Worm (Caenorhabditis elegans) whole organism, L1 larva: ENCODE measurements around the gene C07A9.10.

Source experiments
- Y116A8C.19 ChIP-seq: sonication (generic microtip); optimal IDR thresholded peaks from 2 replicates; lab custom pipeline; 2016; ENCODE audit warnings: missing compliant biosample characterization, missing genetic modification characterization, borderline replicate concordance
- alr-1 ChIP-seq: fragments of 200-800 bp; sonication (Bioruptor generic); optimal IDR thresholded peaks from 2 replicates; lab custom pipeline; 2018; ENCODE audit warnings: borderline replicate concordance, mild to moderate bottlenecking, missing genetic modification characterization, missing compliant biosample characterization
- ces-1 ChIP-seq: fragments of 150-350 bp; optimal IDR thresholded peaks from 2 replicates; lab custom pipeline; 2014; ENCODE audit warnings: missing biosample characterization, missing genetic modification reagents, missing genetic modification characterization
- fkh-8 ChIP-seq: sonication (generic microtip); optimal IDR thresholded peaks from 2 replicates; lab custom pipeline; 2016; ENCODE audit warnings: mild to moderate bottlenecking, missing genetic modification characterization, missing compliant biosample characterization
- fos-1 ChIP-seq: fragments of 150-350 bp; optimal IDR thresholded peaks from 2 replicates; lab custom pipeline; 2014; ENCODE audit warnings: missing biosample characterization, missing genetic modification characterization
- lin-35 ChIP-seq, 2 experiments: fragments of 150-350 bp; optimal IDR thresholded peaks; 2 replicates each; lab custom pipeline; 2014; ENCODE audit warnings: missing biosample characterization in 2 of 2, missing genetic modification characterization in 2 of 2, missing genetic modification reagents in 2 of 2
- nhr-11 ChIP-seq: fragments of 150-350 bp; optimal IDR thresholded peaks from 2 replicates; lab custom pipeline; 2014; ENCODE audit warnings: missing biosample characterization, missing genetic modification characterization
- nhr-12 ChIP-seq: sonication (generic microtip); optimal IDR thresholded peaks from 2 replicates; lab custom pipeline; 2017; ENCODE audit warnings: missing biosample characterization, missing genetic modification characterization
- nhr-237 ChIP-seq: fragments of 150-350 bp; optimal IDR thresholded peaks from 2 replicates; lab custom pipeline; 2014; ENCODE audit warnings: missing biosample characterization, missing genetic modification characterization
- pag-3 ChIP-seq: sonication (generic microtip); optimal IDR thresholded peaks from 2 replicates; lab custom pipeline; 2017; ENCODE audit warnings: missing genetic modification characterization, mild to moderate bottlenecking, missing compliant biosample characterization, antibody characterized with exemption, borderline replicate concordance; ENCODE audit not compliant: insufficient read depth
- tbx-2 ChIP-seq: sonication (generic microtip); optimal IDR thresholded peaks from 2 replicates; lab custom pipeline; 2016; ENCODE audit warnings: missing genetic modification characterization, missing compliant biosample characterization
- unc-62 ChIP-seq: fragments of 150-350 bp; optimal IDR thresholded peaks from 2 replicates; lab custom pipeline; 2014; ENCODE audit warnings: missing biosample characterization, missing genetic modification reagents, missing genetic modification characterization
- vab-15 ChIP-seq: sonication (generic microtip); optimal IDR thresholded peaks from 2 replicates; lab custom pipeline; 2017; ENCODE audit warnings: missing genotype, mild to moderate bottlenecking, missing genetic modification characterization, missing compliant biosample characterization
- xbp-1 ChIP-seq: sonication (generic microtip); optimal IDR thresholded peaks from 2 replicates; lab custom pipeline; 2016; ENCODE audit warnings: missing genetic modification characterization, missing compliant biosample characterization

ce11 chrIII:9661119-9661518, 24.7 kb downstream of the C07A9.10 start:
- no peak for TF ChIP-seq ces-1
- no peak for TF ChIP-seq alr-1 (tag; lab: Kevin White, UChicago)
- no peak for TF ChIP-seq tbx-2 (tag; lab: Kevin White, UChicago)
- no peak for TF ChIP-seq xbp-1
- TF ChIP-seq nhr-12 (tag; lab: Kevin White, UChicago), result no peak
- TF ChIP-seq Y116A8C.19 (tag; lab: Kevin White, UChicago), result no peak
- no peak for TF ChIP-seq fkh-8 (tag; lab: Kevin White, UChicago)
- TF ChIP-seq nhr-11 (tag; lab: Kevin White, UChicago), result no peak
- no peak for TF ChIP-seq nhr-237 (tag; lab: Kevin White, UChicago)
- no peak for TF ChIP-seq fos-1 (tag; lab: Kevin White, UChicago)
- TF ChIP-seq pag-3 (tag; lab: Kevin White, UChicago), result no peak
- no peak for TF ChIP-seq vab-15
- TF ChIP-seq lin-35 (GFP tag; optimal IDR thresholded peaks at IDR 0.05; lab: Kevin White, UChicago), result no peak
- no peak for TF ChIP-seq unc-62 (GFP tag; lab: Kevin White, UChicago)
